Worm (Caenorhabditis elegans) whole organism, L4 larva: ENCODE data around the gene ZK637.4.

ENCODE experiments used
- D1046.2 ChIP-seq: fragments of 200-800 bp; sonication (Bioruptor generic); IDR thresholded peaks from 2 replicates; pipeline ENCODE4 v1.3.6; 2022; ENCODE audit warnings: missing genetic modification characterization, missing compliant biosample characterization
- F10B5.3 ChIP-seq: sonication (generic microtip); optimal IDR thresholded peaks from 2 replicates; lab custom pipeline; 2016; ENCODE audit warnings: mild to moderate bottlenecking, missing genetic modification characterization, missing compliant biosample characterization
- T20F7.1 ChIP-seq: fragments of 200-800 bp; sonication (Bioruptor generic); optimal IDR thresholded peaks from 2 replicates; lab custom pipeline; 2018; ENCODE audit warnings: mild to moderate bottlenecking, missing genetic modification characterization, missing compliant biosample characterization
- T26A8.4 ChIP-seq: fragments of 200-800 bp; sonication (Bioruptor generic); IDR thresholded peaks from 2 replicates; pipeline ENCODE4 v1.3.6; 2022; ENCODE audit warnings: missing genetic modification characterization, missing compliant biosample characterization
- Y105C5A.15 ChIP-seq: fragments of 200-800 bp; sonication (Bioruptor generic); IDR thresholded peaks from 2 replicates; pipeline ENCODE4 v1.3.6; 2022; ENCODE audit warnings: missing genetic modification characterization, missing compliant biosample characterization
- Y48G9A.11 ChIP-seq: fragments of 200-800 bp; sonication (Bioruptor generic); IDR thresholded peaks from 2 replicates; pipeline ENCODE4 v1.3.6; 2022; ENCODE audit warnings: missing genetic modification reagents, missing genetic modification characterization, missing compliant biosample characterization
- aha-1 ChIP-seq: fragments of 150-350 bp; peaks from one replicate; lab custom pipeline; 2014; ENCODE audit warnings: missing biosample characterization, missing genetic modification characterization
- arid-1 ChIP-seq: fragments of 200-800 bp; sonication (Bioruptor generic); conservative IDR thresholded peaks from 2 replicates; pipeline ENCODE4 v1.3.6; 2022; ENCODE audit warnings: missing genetic modification reagents, missing genetic modification characterization, missing compliant biosample characterization
- attf-4 ChIP-seq: sonication (generic microtip); optimal IDR thresholded peaks from 3 replicates; lab custom pipeline; 2017; ENCODE audit warnings: missing biosample characterization, missing genetic modification characterization
- ceh-20 ChIP-seq: fragments of 200-800 bp; sonication (Bioruptor generic); IDR thresholded peaks from 2 replicates; pipeline ENCODE4 v1.3.6; 2022; ENCODE audit warnings: missing genetic modification reagents, missing genetic modification characterization, missing compliant biosample characterization
- ceh-44 ChIP-seq: fragments of 200-800 bp; sonication (Bioruptor generic); IDR thresholded peaks from 2 replicates; pipeline ENCODE4 v1.3.6; 2022; ENCODE audit warnings: missing genetic modification reagents, missing genetic modification characterization, missing compliant biosample characterization
- ceh-62 ChIP-seq: sonication (generic microtip); optimal IDR thresholded peaks from 2 replicates; lab custom pipeline; 2017; ENCODE audit warnings: missing biosample characterization, missing genetic modification characterization
- ces-1 ChIP-seq: fragments of 150-350 bp; sonication (generic microtip); optimal IDR thresholded peaks from 4 replicates; lab custom pipeline; 2014; ENCODE audit warnings: missing biosample characterization, missing genetic modification reagents, missing genetic modification characterization
- daf-8 ChIP-seq: fragments of 200-800 bp; sonication (Bioruptor generic); IDR thresholded peaks from 2 replicates; pipeline ENCODE4 v1.3.6; 2022; ENCODE audit warnings: missing genetic modification characterization, missing compliant biosample characterization
- dmd-6 ChIP-seq: fragments of 200-800 bp; sonication (Bioruptor generic); IDR thresholded peaks from 2 replicates; pipeline ENCODE4 v1.3.6; 2022; ENCODE audit warnings: missing genetic modification reagents, missing genetic modification characterization, missing compliant biosample characterization
- dpl-1 ChIP-seq: fragments of 150-350 bp; optimal IDR thresholded peaks from 2 replicates; lab custom pipeline; 2014; ENCODE audit warnings: missing biosample characterization, missing genetic modification reagents, missing genetic modification characterization
- fkh-10 ChIP-seq: fragments of 150-350 bp; optimal IDR thresholded peaks from 2 replicates; lab custom pipeline; 2014; ENCODE audit warnings: missing biosample characterization, missing genetic modification reagents, missing genetic modification characterization
- fos-1 ChIP-seq: fragments of 150-350 bp; optimal IDR thresholded peaks from 2 replicates; lab custom pipeline; 2014; ENCODE audit warnings: missing biosample characterization, missing genetic modification characterization
- hlh-11 ChIP-seq: fragments of 200-800 bp; sonication (Bioruptor generic); optimal IDR thresholded peaks from 2 replicates; lab custom pipeline; 2018; ENCODE audit warnings: mild to moderate bottlenecking, missing genetic modification characterization, missing compliant biosample characterization
- lim-7 ChIP-seq: fragments of 200-800 bp; sonication (Bioruptor generic); IDR thresholded peaks from 2 replicates; pipeline ENCODE4 v1.3.6; 2022; ENCODE audit warnings: missing genetic modification characterization, missing compliant biosample characterization
- lin-1 ChIP-seq: fragments of 200-800 bp; sonication (Bioruptor generic); IDR thresholded peaks from 2 replicates; pipeline ENCODE4 v1.3.6; 2022; ENCODE audit warnings: missing genetic modification reagents, missing genetic modification characterization, missing compliant biosample characterization
- lin-13 ChIP-seq: fragments of 150-350 bp; optimal IDR thresholded peaks from 2 replicates; lab custom pipeline; 2014; ENCODE audit warnings: missing biosample characterization, missing genetic modification reagents, missing genetic modification characterization
- lin-38 ChIP-seq: fragments of 200-800 bp; sonication (Bioruptor generic); IDR thresholded peaks from 2 replicates; pipeline ENCODE4 v1.3.6; 2022; ENCODE audit warnings: missing genetic modification reagents, missing genetic modification characterization, missing compliant biosample characterization
- lin-39 ChIP-seq: fragments of 150-350 bp; optimal IDR thresholded peaks from 2 replicates; lab custom pipeline; 2014; ENCODE audit warnings: missing biosample characterization, missing genetic modification reagents, missing genetic modification characterization
- lsy-2 ChIP-seq, 2 experiments: fragments of 150-350 bp in 1 of 2; sonication (generic microtip) in 1 of 2; optimal IDR thresholded peaks; 2 replicates each; lab custom pipeline; 2014 to 2017; ENCODE audit warnings: missing biosample characterization in 2 of 2, missing genetic modification characterization in 2 of 2
- madf-5 ChIP-seq, 2 experiments: fragments of 200-800 bp; sonication (Bioruptor generic); IDR thresholded peaks; 2 replicates each; pipeline ENCODE4 v1.3.6; 2022; ENCODE audit warnings: missing compliant biosample characterization in 2 of 2, missing genetic modification characterization in 2 of 2
- madf-9 ChIP-seq: fragments of 200-800 bp; sonication (Bioruptor generic); conservative IDR thresholded peaks from 2 replicates; pipeline ENCODE4 v1.3.6; 2022; ENCODE audit warnings: missing genetic modification reagents, missing genetic modification characterization, missing compliant biosample characterization
- mep-1 ChIP-seq: fragments of 150-350 bp; sonication (generic microtip); optimal IDR thresholded peaks from 3 replicates; lab custom pipeline; 2014; ENCODE audit warnings: missing biosample characterization, missing genetic modification characterization
- nhr-102 ChIP-seq: sonication (generic microtip); optimal IDR thresholded peaks from 2 replicates; lab custom pipeline; 2016; ENCODE audit warnings: mild to moderate bottlenecking, missing genetic modification characterization, moderate library complexity, missing compliant biosample characterization
- nhr-11 ChIP-seq: fragments of 150-350 bp; optimal IDR thresholded peaks from 2 replicates; lab custom pipeline; 2014; ENCODE audit warnings: missing biosample characterization, missing genetic modification characterization
- nhr-111 ChIP-seq: fragments of 200-800 bp; sonication (Bioruptor generic); optimal IDR thresholded peaks from 2 replicates; lab custom pipeline; 2018; ENCODE audit warnings: mild to moderate bottlenecking, missing genetic modification characterization, missing compliant biosample characterization
- nhr-41 ChIP-seq: fragments of 200-800 bp; sonication (Bioruptor generic); IDR thresholded peaks from 2 replicates; pipeline ENCODE4 v1.3.6; 2022; ENCODE audit warnings: missing genetic modification reagents, missing genetic modification characterization, missing compliant biosample characterization
- pqm-1 ChIP-seq: sonication (generic microtip); optimal IDR thresholded peaks from 2 replicates; lab custom pipeline; 2017; ENCODE audit warnings: missing biosample characterization, missing genetic modification characterization
- rbr-2 ChIP-seq: sonication (generic microtip); optimal IDR thresholded peaks from 2 replicates; lab custom pipeline; 2016; ENCODE audit warnings: missing genotype, missing genetic modification characterization, missing compliant biosample characterization
- sdz-12 ChIP-seq: fragments of 200-800 bp; sonication (Bioruptor generic); optimal IDR thresholded peaks from 2 replicates; lab custom pipeline; 2018; ENCODE audit warnings: mild to moderate bottlenecking, missing genetic modification characterization, missing compliant biosample characterization
- skn-1 ChIP-seq: fragments of 150-350 bp; optimal IDR thresholded peaks from 2 replicates; lab custom pipeline; 2014; ENCODE audit warnings: missing biosample characterization, missing genetic modification characterization
- snpc-1.2 ChIP-seq: fragments of 200-800 bp; sonication (Bioruptor generic); IDR thresholded peaks from 2 replicates; pipeline ENCODE4 v1.3.6; 2022; ENCODE audit warnings: missing genetic modification reagents, missing genetic modification characterization, missing compliant biosample characterization
- snpc-4 ChIP-seq: fragments of 150-350 bp; optimal IDR thresholded peaks from 2 replicates; lab custom pipeline; 2014; ENCODE audit warnings: missing biosample characterization, missing genetic modification characterization
- unc-39 ChIP-seq: sonication (generic microtip); optimal IDR thresholded peaks from 2 replicates; lab custom pipeline; 2017; ENCODE audit warnings: missing biosample characterization, missing genetic modification characterization
- unc-62 ChIP-seq, 3 experiments: fragments of 150-350 bp in 1 of 3; sonication (generic microtip); optimal IDR thresholded peaks in 2 of 3; peaks in 1 of 3; 1 replicate in 1 of 3; 2 replicates in 2 of 3; lab custom pipeline; 2014 to 2017; ENCODE audit warnings: missing biosample characterization in 3 of 3, missing genetic modification characterization in 3 of 3, missing genetic modification reagents in 3 of 3, missing genotype in 1 of 3
- zag-1 ChIP-seq: fragments of 150-350 bp; optimal IDR thresholded peaks from 2 replicates; lab custom pipeline; 2014; ENCODE audit warnings: missing biosample characterization, missing genetic modification characterization
- zip-2 ChIP-seq: fragments of 150-350 bp; optimal IDR thresholded peaks from 2 replicates; lab custom pipeline; 2014; ENCODE audit warnings: missing biosample characterization, missing genetic modification characterization
- ztf-11 ChIP-seq: fragments of 150-350 bp; optimal IDR thresholded peaks from 2 replicates; lab custom pipeline; 2014; ENCODE audit warnings: missing biosample characterization, missing genetic modification characterization

Gene ZK637.4

DNA sequence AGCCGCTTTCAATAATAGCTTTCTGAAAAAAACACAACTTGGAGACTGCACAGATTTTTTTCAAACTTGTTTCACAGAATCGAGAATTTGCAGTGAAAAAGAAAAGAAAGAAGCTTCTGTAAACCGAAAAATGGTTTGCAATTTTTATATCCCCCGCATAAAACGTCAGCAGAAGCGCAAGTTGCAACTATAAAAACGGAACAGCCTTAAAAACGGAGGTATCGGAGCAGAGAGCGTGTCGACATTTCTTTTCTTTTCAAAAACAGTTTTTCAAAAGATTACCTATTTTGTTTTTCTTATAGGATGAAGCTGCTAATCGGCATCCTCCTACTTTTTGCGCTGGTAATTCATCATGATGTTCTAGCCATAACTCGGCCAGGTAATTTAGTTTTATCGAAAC lies 41.6 kb upstream of the ZK637.4 start, which contains the start of gene plg-1:
plg-1 (plus strand) TSS at position 301 of the 400 bp plus-strand sequence.
- no peak for TF ChIP-seq lin-13 (GFP tag; lab: Kevin White, UChicago)
- no peak for TF ChIP-seq nhr-102
- TF ChIP-seq lin-1 (GFP tag; lab: Robert Waterston, UW): no peak
- no peak for TF ChIP-seq lsy-2 (tag; optimal IDR thresholded peaks at IDR 0.05; lab: Kevin White, UChicago)
- no peak for TF ChIP-seq ztf-11 (tag; lab: Kevin White, UChicago)
- no peak for TF ChIP-seq ceh-62 (tag; lab: Kevin White, UChicago)
- TF ChIP-seq attf-4: no peak
- TF ChIP-seq sdz-12 (GFP tag; lab: Kevin White, UChicago): no peak
- no peak for TF ChIP-seq snpc-4 (tag; lab: Kevin White, UChicago)
- no peak for TF ChIP-seq dpl-1
- no peak for TF ChIP-seq lim-7
- no peak for TF ChIP-seq lin-39 (tag; lab: Kevin White, UChicago)
- TF ChIP-seq aha-1 (tag; lab: Kevin White, UChicago): no peak
- no peak for TF ChIP-seq T20F7.1 (GFP tag; lab: Kevin White, UChicago)
- no peak for TF ChIP-seq pqm-1
- no peak for TF ChIP-seq ces-1 (GFP tag; lab: Kevin White, UChicago)
- TF ChIP-seq unc-39 (tag; lab: Kevin White, UChicago): no peak
- TF ChIP-seq nhr-11 (tag; lab: Kevin White, UChicago): no peak

DNA sequence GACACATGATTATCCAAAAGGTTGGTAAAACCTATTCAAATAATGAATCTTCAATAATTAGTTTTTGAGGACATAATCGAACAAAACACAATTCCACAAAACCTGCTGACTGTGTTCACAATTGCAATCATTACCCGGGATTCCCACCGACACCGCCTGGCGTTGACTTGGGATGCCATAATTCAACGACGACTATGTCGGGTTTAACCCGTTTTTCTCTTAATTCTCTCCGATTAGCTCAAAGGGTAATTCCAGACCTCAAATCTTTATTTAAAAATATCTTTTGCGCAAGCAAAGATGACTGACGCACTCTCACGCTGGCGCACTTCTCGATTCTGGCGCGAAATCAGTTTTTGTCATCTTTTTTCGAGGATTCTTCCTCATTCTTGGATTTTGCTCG lies 41.2 kb upstream of the ZK637.4 start:
- TF ChIP-seq lin-38 (GFP tag; lab: Robert Waterston, UW): peak; percentile 37

DNA sequence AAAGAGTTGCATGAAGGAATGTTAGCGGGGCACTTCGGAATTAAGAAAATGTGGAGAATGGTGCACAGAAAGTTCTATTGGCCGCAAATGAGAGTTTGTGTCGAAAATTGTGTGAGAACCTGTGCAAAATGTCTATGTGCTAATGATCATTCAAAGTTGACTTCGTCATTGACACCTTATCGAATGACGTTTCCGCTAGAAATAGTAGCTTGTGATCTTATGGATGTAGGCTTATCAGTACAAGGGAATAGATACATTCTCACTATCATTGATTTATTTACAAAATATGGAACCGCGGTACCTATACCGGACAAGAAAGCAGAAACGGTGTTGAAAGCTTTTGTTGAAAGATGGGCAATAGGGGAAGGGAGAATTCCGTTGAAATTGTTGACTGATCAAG lies 35.1 kb upstream of the ZK637.4 start:
- peak; percentile 32 for TF ChIP-seq hlh-11
- no peak for TF ChIP-seq daf-8 (GFP tag; lab: Robert Waterston, UW)
- peak; percentile 63 for TF ChIP-seq dmd-6 (GFP tag; lab: Robert Waterston, UW)

DNA sequence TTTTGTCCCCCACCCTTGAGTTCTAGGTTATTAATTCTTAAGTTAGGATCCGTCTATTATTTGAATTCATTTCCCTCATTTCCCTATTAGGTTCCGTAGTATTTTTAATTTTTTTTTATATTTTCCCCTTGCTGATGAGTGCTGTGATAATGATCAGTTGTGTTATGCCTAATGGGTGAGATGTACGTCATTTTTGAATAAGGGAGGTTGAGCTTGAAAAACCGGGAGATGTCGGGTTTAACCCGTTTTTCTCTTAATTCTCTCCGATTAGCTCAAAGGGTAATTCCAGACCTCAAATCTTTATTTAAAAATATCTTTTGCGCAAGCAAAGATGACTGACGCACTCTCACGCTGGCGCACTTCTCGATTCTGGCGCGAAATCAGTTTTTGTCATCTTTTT lies 32.8 kb upstream of the ZK637.4 start:
- TF ChIP-seq madf-5 (GFP tag; IDR thresholded peaks at IDR 0.05; lab: Robert Waterston, UW) (0 out of 4 replicates have a peak, but pooled peaks have one; percentile 52 to 73), arid-1 (GFP tag; lab: Robert Waterston, UW) (peak; percentile 56), lin-38 (GFP tag; lab: Robert Waterston, UW) (peak; percentile 59), Y48G9A.11 (GFP tag; lab: Robert Waterston, UW) (peak; percentile 74), Y105C5A.15 (peak; percentile 53; the same call in 1 of the 2 replicates), lim-7 (0 out of 2 replicates have a peak, but pooled peaks have one; percentile 22), snpc-1.2 (GFP tag; lab: Robert Waterston, UW) (0 out of 2 replicates have a peak, but pooled peaks have one; percentile 26)

DNA sequence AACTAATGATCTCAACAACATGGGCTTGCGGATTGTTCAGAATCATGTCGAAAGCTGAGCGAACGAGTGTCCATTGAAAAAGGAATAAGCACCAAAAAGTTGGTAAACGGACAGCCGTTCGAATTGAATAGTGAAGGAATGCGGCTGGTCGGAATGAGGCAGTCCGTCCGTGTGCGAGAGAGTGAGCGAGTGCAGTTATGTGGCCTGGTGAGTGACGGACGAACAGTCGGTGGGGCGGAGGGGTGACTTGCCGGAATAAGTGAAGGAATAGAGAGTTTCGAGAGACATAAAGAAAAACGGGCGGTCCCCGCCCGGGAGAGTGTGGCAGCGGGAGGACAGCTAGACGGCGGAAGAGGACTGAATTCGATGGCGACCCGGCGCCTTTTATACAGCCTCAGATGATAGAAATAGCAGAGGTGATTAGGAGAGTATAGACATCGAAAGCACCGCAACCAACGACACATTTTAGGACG lies 28.2 kb upstream of the ZK637.4 start:
- TF ChIP-seq nhr-111: peak; percentile 17
- peak; percentile 74 for TF ChIP-seq lin-38 (GFP tag; lab: Robert Waterston, UW)
- TF ChIP-seq dpl-1: peak; percentile 34
- TF ChIP-seq ceh-20: peak; percentile 80; the same call in 1 of the 2 replicates
- TF ChIP-seq Y105C5A.15: 0 out of 2 replicates have a peak, but pooled peaks have one; percentile 17
- TF ChIP-seq zip-2 (tag; lab: Kevin White, UChicago): no peak
- peak; percentile 90 for TF ChIP-seq T26A8.4 (GFP tag; lab: Robert Waterston, UW)
- no peak for TF ChIP-seq skn-1 (tag; lab: Kevin White, UChicago)
- no peak for TF ChIP-seq zag-1
- peak; percentile 78; the same call in 1 of the 2 replicates for TF ChIP-seq D1046.2 (GFP tag; lab: Robert Waterston, UW)
- no peak for TF ChIP-seq F10B5.3
- TF ChIP-seq madf-9 (GFP tag; lab: Robert Waterston, UW): peak; percentile 79
- no peak for TF ChIP-seq attf-4
- peak in 1 of 2 experiments; percentile 97 for TF ChIP-seq unc-62 (GFP tag; optimal IDR thresholded peaks at IDR 0.05 in 1 of 2; lab: Kevin White, UChicago)
- TF ChIP-seq unc-62 (tag; optimal IDR thresholded peaks at IDR 0.05; lab: Kevin White, UChicago): no peak
- peak; percentile 83 for TF ChIP-seq mep-1 (tag; lab: Kevin White, UChicago)
- no peak for TF ChIP-seq fos-1 (tag; lab: Kevin White, UChicago)
- TF ChIP-seq T20F7.1 (GFP tag; lab: Kevin White, UChicago): peak; percentile 51
- peak; percentile 49 for TF ChIP-seq rbr-2 (tag; lab: Kevin White, UChicago)
- no peak for TF ChIP-seq ceh-44 (GFP tag; lab: Robert Waterston, UW)
- peak; percentile 95 for TF ChIP-seq lin-1 (GFP tag; lab: Robert Waterston, UW)
- no peak for TF ChIP-seq lim-7
- TF ChIP-seq unc-39 (tag; lab: Kevin White, UChicago): no peak
- TF ChIP-seq nhr-41 (GFP tag; lab: Robert Waterston, UW): peak; percentile 51; the same call in 1 of the 2 replicates
- TF ChIP-seq fkh-10 (GFP tag; lab: Kevin White, UChicago): no peak
